Fruit fly (Drosophila melanogaster): ENCODE data around the gene Ufsp2.

DNA sequence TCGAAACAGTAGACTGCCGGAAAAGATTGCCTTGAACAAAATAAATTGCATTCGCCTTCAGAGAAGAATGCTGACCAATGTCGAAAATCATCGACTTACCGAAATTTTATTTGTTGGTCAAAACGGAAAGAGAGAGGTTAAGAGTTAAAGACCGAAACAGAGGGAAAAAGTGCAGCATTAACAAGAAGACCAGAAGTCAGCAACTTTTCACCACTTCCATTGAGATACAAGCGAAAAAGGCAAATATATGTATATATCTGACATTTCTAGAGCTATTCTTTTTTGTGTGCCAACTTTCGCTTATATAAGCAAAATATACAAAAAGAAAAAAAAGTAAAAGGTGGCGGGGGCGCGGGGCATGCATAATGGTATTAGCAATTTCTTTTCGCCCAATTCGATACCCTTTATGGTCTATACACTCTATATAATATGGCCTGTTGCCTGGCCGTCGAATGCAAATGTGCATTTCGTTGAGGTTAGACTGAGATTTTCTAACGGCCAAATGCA, 36.4 kb upstream of the Ufsp2 start:
- TF ChIP-seq Myc (optimal IDR thresholded peaks at IDR 0.05) (no peak), h (optimal IDR thresholded peaks at IDR 0.05) (no peak), Sin3A (optimal IDR thresholded peaks at IDR 0.05) (no peak), psq (optimal IDR thresholded peaks at IDR 0.05) (no peak), insv (optimal IDR thresholded peaks at IDR 0.05) (no peak)
